Fruit fly (Drosophila melanogaster) S2 (cell line): ENCODE results near the gene CG3777.

Source experiments
- CG8478 ChIP-seq: fragments of >200 bp; optimal IDR thresholded peaks from 2 replicates; lab custom pipeline; 2018
- CTCF ChIP-seq, 2 experiments: fragments of >200 bp; optimal IDR thresholded peaks; 2 replicates each; lab custom pipeline; 2018

DNA sequence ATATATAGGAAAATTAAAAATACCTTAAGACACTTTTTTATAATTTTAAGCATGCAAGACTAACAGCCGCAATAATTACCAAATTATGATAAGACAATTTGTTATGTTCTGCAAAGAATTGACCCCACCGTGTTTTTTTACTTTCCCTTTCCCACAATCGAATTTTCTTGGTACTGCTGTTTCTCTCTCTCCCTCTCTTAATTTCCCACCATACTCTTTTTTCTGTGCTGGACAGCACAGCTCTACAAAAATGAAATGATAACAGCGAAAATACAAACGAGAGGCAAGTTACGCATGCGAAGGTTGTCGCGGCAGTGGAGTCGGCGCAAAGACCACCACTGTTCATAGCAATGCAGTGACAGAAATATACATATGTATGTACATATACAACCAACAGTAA, 1.6 kb upstream of the CG3777 start:
- no peak for TF ChIP-seq CTCF (optimal IDR thresholded peaks at IDR 0.05; lab: Kevin White, UChicago)
- TF ChIP-seq CG8478 (lab: Kevin White, UChicago), result no peak
